Worm (Caenorhabditis elegans): ENCODE results near the gene C40C9.4.

DNA sequence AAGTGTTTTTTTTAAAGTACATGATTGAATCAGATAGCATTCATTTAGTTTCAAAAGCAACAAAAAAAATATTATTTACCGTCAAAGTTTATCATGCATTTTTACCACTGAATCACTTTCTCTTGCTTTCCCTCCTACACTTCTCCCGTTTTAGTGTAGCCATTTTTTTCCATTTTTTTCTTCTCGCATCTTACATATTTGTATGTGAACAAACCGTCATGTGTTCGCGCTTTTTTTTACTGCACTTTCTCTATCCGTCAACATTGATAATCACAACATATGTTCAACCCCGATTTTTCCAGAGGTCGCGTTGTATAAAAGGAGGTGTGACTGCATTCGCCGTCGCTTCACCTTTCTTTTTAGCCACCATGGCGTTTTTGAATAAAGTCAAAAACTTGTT, 26.0 kb downstream of the C40C9.4 start, which contains the start of gene gck-4:
- TF ChIP-seq ama-1 (optimal IDR thresholded peaks at IDR 0.05) (no peak), unc-39 (tag; optimal IDR thresholded peaks at IDR 0.05) (no peak), nhr-23 (tag; optimal IDR thresholded peaks at IDR 0.05) (no peak), nhr-6 (tag; optimal IDR thresholded peaks at IDR 0.05) (no peak)

Data from whole organism, L2 larva.